Worm (Caenorhabditis elegans): Measurements from ENCODE around the gene W06F12.2.

DNA sequence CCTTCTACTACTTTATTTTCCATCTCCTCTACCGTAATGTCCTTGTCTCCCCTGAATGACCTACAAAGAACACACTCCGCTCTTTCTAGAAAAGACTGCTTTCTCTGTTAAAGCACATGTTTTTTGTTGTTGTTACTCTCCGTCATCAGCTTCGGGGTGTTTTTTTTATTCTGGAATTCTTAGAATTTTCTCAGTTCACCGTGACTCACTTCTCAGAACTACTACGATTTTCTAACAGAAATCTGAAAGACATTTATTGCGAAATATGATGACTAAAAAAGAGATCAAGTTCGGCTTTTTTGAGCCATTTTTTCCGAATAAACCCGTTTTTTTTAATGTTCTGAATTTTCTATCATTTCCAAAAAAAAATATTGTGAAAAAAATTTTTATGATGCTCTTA lies 15.2 kb downstream of the W06F12.2 start:
- TF ChIP-seq F10E7.11 (tag; optimal IDR thresholded peaks at IDR 0.05) (no peak), snpc-4 (GFP tag; optimal IDR thresholded peaks at IDR 0.05) (no peak), snpc-4 (tag; optimal IDR thresholded peaks at IDR 0.05) (no peak), Y53F4B.3 (GFP tag; IDR thresholded peaks at IDR 0.05) (no peak), ztf-6 (GFP tag; IDR thresholded peaks at IDR 0.05) (no peak), tbx-9 (tag; optimal IDR thresholded peaks at IDR 0.05; ENCODE audit: borderline replicate concordance) (no peak), F37B4.10 (GFP tag; IDR thresholded peaks at IDR 0.05) (no peak), nhr-27 (tag; optimal IDR thresholded peaks at IDR 0.05) (no peak), C06A6.2 (GFP tag; conservative IDR thresholded peaks at IDR 0.05) (no peak), let-526 (GFP tag; IDR thresholded peaks at IDR 0.05) (no peak), F22D6.2 (tag; optimal IDR thresholded peaks at IDR 0.05) (no peak), lin-35 (GFP tag; optimal IDR thresholded peaks at IDR 0.05) (no peak), mes-4 (tag; optimal IDR thresholded peaks at IDR 0.05) (no peak), F33H1.4 (GFP tag; IDR thresholded peaks at IDR 0.05) (no peak), mxl-1 (tag; optimal IDR thresholded peaks at IDR 0.05) (no peak)
